Worm (Caenorhabditis elegans): ENCODE results near the gene PDB1.1.

The PDB1.1 gene

DNA sequence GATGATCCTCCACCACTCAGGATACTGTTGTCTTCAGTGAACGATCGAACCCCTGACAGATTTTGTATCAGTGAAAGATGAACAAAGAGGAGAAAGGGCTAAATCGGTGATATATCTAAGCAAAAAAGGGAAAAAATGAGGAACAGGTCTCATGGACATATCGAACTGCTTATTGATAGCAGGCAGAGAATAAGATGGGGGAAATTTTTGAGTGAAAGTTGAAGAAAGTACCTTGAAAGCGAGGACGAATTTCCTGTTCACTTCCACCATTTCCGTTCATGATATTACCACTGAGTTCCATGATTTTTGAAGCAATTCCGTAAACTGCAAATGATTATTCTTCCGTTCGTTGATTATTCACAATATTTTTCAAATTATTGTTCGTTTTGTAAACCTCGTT is 5.6 kb downstream of the PDB1.1 start:
- TF ChIP-seq snpc-1.3 (tag; optimal IDR thresholded peaks at IDR 0.05; ENCODE audit: insufficient read depth) (no peak), sdz-38 (tag; optimal IDR thresholded peaks at IDR 0.05) (no peak), ceh-100 (GFP tag; IDR thresholded peaks at IDR 0.05) (no peak), nhr-27 (tag; optimal IDR thresholded peaks at IDR 0.05) (no peak), nhr-80 (tag; optimal IDR thresholded peaks at IDR 0.05) (no peak)

ce11 chrX:7550452-7550851 is 8.4 kb downstream of the PDB1.1 start:
- TF ChIP-seq ztf-6 (GFP tag; IDR thresholded peaks at IDR 0.05) (no peak), dpl-1 (GFP tag; optimal IDR thresholded peaks at IDR 0.05) (no peak), ets-4 (GFP tag; optimal IDR thresholded peaks at IDR 0.05) (no peak), tbx-9 (tag; optimal IDR thresholded peaks at IDR 0.05; ENCODE audit: borderline replicate concordance) (no peak), ceh-79 (tag; optimal IDR thresholded peaks at IDR 0.05) (no peak), F52B5.7 (tag; optimal IDR thresholded peaks at IDR 0.05) (no peak), K12H6.12 (tag; optimal IDR thresholded peaks at IDR 0.05) (no peak), lag-1 (GFP tag; IDR thresholded peaks at IDR 0.05) (no peak), pha-4 (tag; optimal IDR thresholded peaks at IDR 0.05) (no peak), nhr-120 (GFP tag; IDR thresholded peaks at IDR 0.05) (no peak), egrh-3 (GFP tag; IDR thresholded peaks at IDR 0.05) (no peak), zfh-2 (GFP tag; conservative IDR thresholded peaks at IDR 0.05) (no peak), xnd-1 (tag; optimal IDR thresholded peaks at IDR 0.05) (no peak), hrde-1 (tag; optimal IDR thresholded peaks at IDR 0.05; ENCODE audit: borderline replicate concordance) (no peak), T26A5.8 (tag; optimal IDR thresholded peaks at IDR 0.05) (no peak), nhr-179 (tag; optimal IDR thresholded peaks at IDR 0.05) (no peak), snpc-3.4 (tag; optimal IDR thresholded peaks at IDR 0.05) (no peak), lin-54 (GFP tag; optimal IDR thresholded peaks at IDR 0.05) (no peak)

DNA sequence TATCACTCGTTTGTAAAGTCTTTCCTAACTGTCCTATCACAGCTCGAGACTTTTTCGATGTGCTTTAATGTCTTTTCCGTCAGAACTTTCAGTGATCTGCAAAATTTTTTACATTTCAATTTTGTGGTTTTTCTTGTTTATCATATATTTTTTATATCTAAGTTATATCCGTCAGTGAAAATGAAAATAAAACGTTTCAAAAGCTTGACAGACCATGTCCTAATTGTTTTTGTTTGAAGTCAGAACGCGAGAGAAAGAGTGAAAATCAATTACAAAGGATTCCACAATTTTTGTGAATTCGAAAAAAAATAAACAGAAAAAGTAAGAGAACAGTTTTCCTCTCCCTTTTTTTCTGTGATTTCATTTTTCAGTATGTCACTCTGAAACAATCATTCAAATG is 10.7 kb downstream of the PDB1.1 start, which contains the start of gene F46C8.1:
Gene F46C8.1, plus strand, starts transcription at position 301 of the 400 bp plus-strand sequence.
- TF ChIP-seq mxl-1 (tag; optimal IDR thresholded peaks at IDR 0.05) (no peak), T26A5.8 (tag; optimal IDR thresholded peaks at IDR 0.05) (no peak), ceh-100 (GFP tag; IDR thresholded peaks at IDR 0.05) (no peak), K11D2.4 (GFP tag; IDR thresholded peaks at IDR 0.05) (no peak), lag-1 (GFP tag; IDR thresholded peaks at IDR 0.05) (no peak), madf-3 (GFP tag; IDR thresholded peaks at IDR 0.05) (no peak), ztf-26 (tag; optimal IDR thresholded peaks at IDR 0.05) (no peak), F49E8.2 (tag; optimal IDR thresholded peaks at IDR 0.05; ENCODE audit: insufficient read depth) (no peak)

DNA sequence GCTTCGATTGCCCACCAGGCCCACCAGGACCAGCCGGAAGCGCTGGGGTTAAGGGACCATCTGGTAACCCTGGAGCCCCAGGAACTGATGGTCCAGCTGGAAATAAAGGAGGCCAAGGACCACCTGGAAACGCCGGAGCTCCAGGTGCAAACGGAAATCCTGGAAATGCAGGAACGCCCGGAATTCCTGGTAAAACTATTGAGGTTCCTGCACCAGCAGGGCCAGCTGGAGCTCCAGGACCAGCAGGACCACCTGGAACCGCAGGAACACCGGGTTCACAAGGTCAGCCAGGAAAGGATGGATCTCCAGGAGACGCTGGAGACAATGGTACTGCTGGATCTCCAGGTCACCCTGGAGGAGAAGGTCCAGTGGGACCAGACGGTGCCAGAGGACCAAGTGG is 11.2 kb downstream of the PDB1.1 start:
- TF ChIP-seq ceh-100 (GFP tag; IDR thresholded peaks at IDR 0.05), result no peak
- TF ChIP-seq zfh-2 (GFP tag; conservative IDR thresholded peaks at IDR 0.05), result peak; percentile 82
- no peak for TF ChIP-seq K11D2.4 (GFP tag; IDR thresholded peaks at IDR 0.05)
- TF ChIP-seq Y53G8AR.9 (GFP tag; conservative IDR thresholded peaks at IDR 0.05), result 0 out of 2 replicates have a peak, but pooled peaks have one; percentile 46
- TF ChIP-seq rcor-1 (GFP tag; IDR thresholded peaks at IDR 0.05), result no peak
- TF ChIP-seq Y67H2A.10 (GFP tag; conservative IDR thresholded peaks at IDR 0.05), result no peak
- TF ChIP-seq ama-1 (optimal IDR thresholded peaks at IDR 0.05), result no peak
- no peak for TF ChIP-seq ama-1 (GFP tag; optimal IDR thresholded peaks at IDR 0.05)
- no peak for TF ChIP-seq hmg-1.2 (GFP tag; IDR thresholded peaks at IDR 0.05)
- no peak for TF ChIP-seq mxl-1 (tag; optimal IDR thresholded peaks at IDR 0.05)
- no peak for TF ChIP-seq B0035.1 (tag; optimal IDR thresholded peaks at IDR 0.05)
- no peak for TF ChIP-seq athp-1 (tag; optimal IDR thresholded peaks at IDR 0.05)
- TF ChIP-seq rpc-1 (optimal IDR thresholded peaks at IDR 0.05), result no peak
- TF ChIP-seq rpc-1 (tag; optimal IDR thresholded peaks at IDR 0.05), result no peak
- no peak for TF ChIP-seq nfyb-1 (GFP tag; IDR thresholded peaks at IDR 0.05)
- no peak for TF ChIP-seq lin-40 (tag; optimal IDR thresholded peaks at IDR 0.05)
- TF ChIP-seq nhr-179 (tag; optimal IDR thresholded peaks at IDR 0.05), result no peak
- TF ChIP-seq dox-1 (GFP tag; IDR thresholded peaks at IDR 0.05), result no peak
- TF ChIP-seq madf-10 (tag; optimal IDR thresholded peaks at IDR 0.05), result no peak
- no peak for TF ChIP-seq nhr-80 (tag; optimal IDR thresholded peaks at IDR 0.05)
- TF ChIP-seq egrh-3 (GFP tag; IDR thresholded peaks at IDR 0.05), result peak; percentile 60; the same call in 1 of the 2 replicates

Measured in whole organism, young adult.